Fruit fly (Drosophila melanogaster) whole organism, prepupa: ENCODE measurements around the gene CG17110.

Source experiments
- Blimp-1 ChIP-seq: fragments of 200-800 bp; sonication (Bioruptor generic); optimal IDR thresholded peaks from 3 replicates; lab custom pipeline; 2017; ENCODE audit warnings: missing biosample characterization, missing genetic modification characterization, mild to moderate bottlenecking, moderate library complexity, missing genetic modification reagents
- CG10631 ChIP-seq: fragments of 200-800 bp; sonication (Bioruptor generic); optimal IDR thresholded peaks from 2 replicates; lab custom pipeline; 2016; ENCODE audit warnings: missing biosample characterization, missing genetic modification characterization
- CG10669 ChIP-seq: fragments of 200-800 bp; sonication (Bioruptor generic); optimal IDR thresholded peaks from 3 replicates; lab custom pipeline; 2018; ENCODE audit warnings: missing biosample characterization, mild to moderate bottlenecking, missing genetic modification characterization, moderate library complexity
- CG11762 ChIP-seq: fragments of 200-800 bp; sonication (Bioruptor generic); optimal IDR thresholded peaks from 3 replicates; lab custom pipeline; 2016; ENCODE audit warnings: missing biosample characterization, missing genetic modification characterization; ENCODE audit not compliant: insufficient read depth
- CG11902 ChIP-seq: fragments of 200-800 bp; sonication (Bioruptor generic); optimal IDR thresholded peaks from 3 replicates; lab custom pipeline; 2016; ENCODE audit warnings: missing biosample characterization, missing genetic modification characterization
- CG15336 ChIP-seq: fragments of 200-800 bp; sonication (Bioruptor generic); IDR thresholded peaks from 2 replicates; pipeline ENCODE4 v1.3.6; 2022; ENCODE audit warnings: missing biosample characterization, missing genetic modification characterization
- CG16779 ChIP-seq: fragments of 200-800 bp; sonication (Bioruptor generic); optimal IDR thresholded peaks from 3 replicates; lab custom pipeline; 2017; ENCODE audit warnings: missing biosample characterization, mild to moderate bottlenecking, missing genetic modification characterization
- CG32006 ChIP-seq: fragments of 200-800 bp; sonication (Bioruptor generic); optimal IDR thresholded peaks from 3 replicates; lab custom pipeline; 2017; ENCODE audit warnings: missing biosample characterization, mild to moderate bottlenecking, missing genetic modification characterization
- CG34406 ChIP-seq: fragments of 200-800 bp; sonication (Bioruptor generic); optimal IDR thresholded peaks from 3 replicates; lab custom pipeline; 2016; ENCODE audit warnings: missing biosample characterization, missing genetic modification characterization
- CG3919 ChIP-seq: fragments of 200-800 bp; sonication (Bioruptor generic); optimal IDR thresholded peaks from 3 replicates; lab custom pipeline; 2016; ENCODE audit warnings: missing biosample characterization, missing genetic modification characterization
- CG4318 ChIP-seq: fragments of 200-800 bp; sonication (Bioruptor generic); optimal IDR thresholded peaks from 3 replicates; lab custom pipeline; 2017; ENCODE audit warnings: missing biosample characterization, mild to moderate bottlenecking, missing genetic modification characterization
- CG6163 ChIP-seq: fragments of 200-800 bp; sonication (Bioruptor generic); IDR thresholded peaks from 3 replicates; pipeline ENCODE4 v1.3.6; 2022; ENCODE audit warnings: missing biosample characterization, missing genetic modification characterization
- CG6276 ChIP-seq: fragments of 200-800 bp; sonication (Bioruptor generic); optimal IDR thresholded peaks from 2 replicates; lab custom pipeline; 2017; ENCODE audit warnings: missing biosample characterization, mild to moderate bottlenecking, missing genetic modification characterization
- CG6792 ChIP-seq: fragments of 200-800 bp; sonication (Bioruptor generic); optimal IDR thresholded peaks from 3 replicates; lab custom pipeline; 2016; ENCODE audit warnings: missing biosample characterization, missing genetic modification characterization
- CG7368 ChIP-seq: fragments of 200-800 bp; sonication (Bioruptor generic); optimal IDR thresholded peaks from 3 replicates; lab custom pipeline; 2016; ENCODE audit warnings: missing biosample characterization, missing genetic modification characterization
- CG8119 ChIP-seq: fragments of 200-800 bp; sonication (Bioruptor generic); IDR thresholded peaks from 3 replicates; pipeline ENCODE4 v1.3.6; 2022; ENCODE audit warnings: missing biosample characterization, missing genetic modification characterization
- CG8319 ChIP-seq: fragments of 200-800 bp; sonication (Bioruptor generic); optimal IDR thresholded peaks from 3 replicates; lab custom pipeline; 2016; ENCODE audit warnings: missing biosample characterization, missing genetic modification characterization
- CG8632 ChIP-seq: fragments of 200-800 bp; sonication (Bioruptor generic); optimal IDR thresholded peaks from 3 replicates; lab custom pipeline; 2016; ENCODE audit warnings: missing biosample characterization, missing genetic modification characterization
- Eip78C ChIP-seq: fragments of 200-800 bp; sonication (Bioruptor generic); peaks from one replicate; lab custom pipeline; 2016; ENCODE audit warnings: missing biosample characterization, missing genetic modification characterization
- Ets21C ChIP-seq: fragments of 200-800 bp; sonication (Bioruptor generic); optimal IDR thresholded peaks from 3 replicates; lab custom pipeline; 2016; ENCODE audit warnings: missing biosample characterization, missing genetic modification characterization
- Ets96B ChIP-seq: fragments of 200-800 bp; optimal IDR thresholded peaks from 2 replicates; lab custom pipeline; 2019; ENCODE audit warnings: missing biosample characterization, mild to moderate bottlenecking, missing genetic modification characterization, moderate library complexity
- Hr38 ChIP-seq: sonication (Bioruptor generic); optimal IDR thresholded peaks from 2 replicates; lab custom pipeline; 2016; ENCODE audit warnings: missing biosample characterization, missing genetic modification characterization
- Hr39 ChIP-seq: fragments of 200-800 bp; sonication (Bioruptor generic); optimal IDR thresholded peaks from 2 replicates; lab custom pipeline; 2016; ENCODE audit warnings: missing biosample characterization, missing genetic modification characterization
- Met ChIP-seq: fragments of 200-800 bp; sonication (Bioruptor generic); optimal IDR thresholded peaks from 3 replicates; lab custom pipeline; 2016; ENCODE audit warnings: missing biosample characterization, missing genetic modification characterization
- Sox102F ChIP-seq: fragments of 200-800 bp; sonication (Bioruptor generic); optimal IDR thresholded peaks from 2 replicates; lab custom pipeline; 2016; ENCODE audit warnings: missing biosample characterization, mild to moderate bottlenecking, missing genetic modification characterization
- Sox15 ChIP-seq: fragments of 200-800 bp; sonication (Bioruptor generic); optimal IDR thresholded peaks from 3 replicates; lab custom pipeline; 2016; ENCODE audit warnings: missing biosample characterization, missing genetic modification characterization
- achi ChIP-seq: fragments of 200-800 bp; sonication (Bioruptor generic); optimal IDR thresholded peaks from 3 replicates; lab custom pipeline; 2016; ENCODE audit warnings: missing biosample characterization, missing genetic modification characterization
- cyc ChIP-seq: fragments of 200-800 bp; sonication (Bioruptor generic); optimal IDR thresholded peaks from 3 replicates; lab custom pipeline; 2016; ENCODE audit warnings: missing biosample characterization, missing genetic modification characterization
- dac ChIP-seq: fragments of 200-800 bp; sonication (Bioruptor generic); optimal IDR thresholded peaks from 2 replicates; lab custom pipeline; 2017; ENCODE audit warnings: missing biosample characterization, mild to moderate bottlenecking, missing genetic modification characterization
- dsx ChIP-seq: fragments of 200-800 bp; optimal IDR thresholded peaks from 3 replicates; lab custom pipeline; 2019; ENCODE audit warnings: missing biosample characterization, mild to moderate bottlenecking, missing genetic modification characterization, moderate library complexity; ENCODE audit not compliant: poor library complexity, severe bottlenecking
- eg ChIP-seq: fragments of 200-800 bp; sonication (Bioruptor generic); IDR thresholded peaks from 3 replicates; pipeline ENCODE4 v1.3.6; 2022; ENCODE audit warnings: missing biosample characterization, missing genetic modification characterization
- fd59A ChIP-seq: fragments of 200-800 bp; sonication (Bioruptor generic); optimal IDR thresholded peaks from 2 replicates; lab custom pipeline; 2017; ENCODE audit warnings: missing biosample characterization, mild to moderate bottlenecking, missing genetic modification characterization, missing genetic modification reagents
- fkh ChIP-seq: fragments of 200-800 bp; sonication (Bioruptor generic); optimal IDR thresholded peaks from 3 replicates; lab custom pipeline; 2017; ENCODE audit warnings: missing biosample characterization, mild to moderate bottlenecking, missing genetic modification characterization, moderate library complexity
- lz ChIP-seq: fragments of 200-800 bp; sonication (Bioruptor generic); optimal IDR thresholded peaks from 3 replicates; lab custom pipeline; 2016; ENCODE audit warnings: missing biosample characterization, missing genetic modification characterization
- net ChIP-seq: fragments of 200-800 bp; sonication (Bioruptor generic); optimal IDR thresholded peaks from 3 replicates; lab custom pipeline; 2016; ENCODE audit warnings: missing biosample characterization, missing genetic modification characterization
- pdm3 ChIP-seq: fragments of 200-800 bp; sonication (Bioruptor generic); optimal IDR thresholded peaks from 3 replicates; lab custom pipeline; 2016; ENCODE audit warnings: missing biosample characterization, missing genetic modification characterization
- ss ChIP-seq, 2 experiments: fragments of 200-800 bp; sonication (Bioruptor generic); optimal IDR thresholded peaks; 2 replicates in 1 of 2; 3 replicates in 1 of 2; lab custom pipeline; 2017 to 2018; ENCODE audit warnings: mild to moderate bottlenecking in 2 of 2, missing biosample characterization in 2 of 2, missing genetic modification characterization in 2 of 2, moderate library complexity in 1 of 2
- svp ChIP-seq: fragments of 200-800 bp; sonication (Bioruptor generic); peaks from one replicate; lab custom pipeline; 2016; ENCODE audit warnings: missing biosample characterization, missing genetic modification characterization
- topi ChIP-seq: fragments of 200-800 bp; sonication (Bioruptor generic); optimal IDR thresholded peaks from 3 replicates; lab custom pipeline; 2016; ENCODE audit warnings: missing biosample characterization, missing genetic modification characterization

CG17110 gene

dm6 chr3R:23131341-23131884, 39.9 kb downstream of the CG17110 start:
- TF ChIP-seq CG8632 (GFP tag; lab: Kevin White, UChicago) = no peak
- TF ChIP-seq CG10631 (GFP tag; lab: Kevin White, UChicago) = no peak
- TF ChIP-seq CG8319 (GFP tag; lab: Kevin White, UChicago) = no peak
- TF ChIP-seq CG4318 = no peak
- TF ChIP-seq dsx (GFP tag; lab: Kevin White, UChicago) = no peak
- no peak for TF ChIP-seq CG6792 (GFP tag; lab: Kevin White, UChicago)
- no peak for TF ChIP-seq pdm3 (GFP tag; lab: Kevin White, UChicago)
- TF ChIP-seq CG11902 = no peak
- no peak for TF ChIP-seq CG34406 (GFP tag; lab: Kevin White, UChicago)
- no peak for TF ChIP-seq CG8119 (GFP tag; lab: Robert Waterston, UW)
- no peak for TF ChIP-seq fkh (GFP tag; lab: Kevin White, UChicago)
- TF ChIP-seq cyc (GFP tag; lab: Kevin White, UChicago) = no peak
- TF ChIP-seq svp (GFP tag; lab: Kevin White, UChicago) = no peak
- no peak for TF ChIP-seq eg (GFP tag; lab: Robert Waterston, UW)
- no peak for TF ChIP-seq CG6276 (GFP tag; lab: Kevin White, UChicago)
- TF ChIP-seq CG6163 (GFP tag; lab: Robert Waterston, UW) = no peak
- TF ChIP-seq CG16779 (tag; lab: Kevin White, UChicago) = no peak
- no peak for TF ChIP-seq topi (GFP tag; lab: Kevin White, UChicago)
- no peak for TF ChIP-seq CG11762

DNA sequence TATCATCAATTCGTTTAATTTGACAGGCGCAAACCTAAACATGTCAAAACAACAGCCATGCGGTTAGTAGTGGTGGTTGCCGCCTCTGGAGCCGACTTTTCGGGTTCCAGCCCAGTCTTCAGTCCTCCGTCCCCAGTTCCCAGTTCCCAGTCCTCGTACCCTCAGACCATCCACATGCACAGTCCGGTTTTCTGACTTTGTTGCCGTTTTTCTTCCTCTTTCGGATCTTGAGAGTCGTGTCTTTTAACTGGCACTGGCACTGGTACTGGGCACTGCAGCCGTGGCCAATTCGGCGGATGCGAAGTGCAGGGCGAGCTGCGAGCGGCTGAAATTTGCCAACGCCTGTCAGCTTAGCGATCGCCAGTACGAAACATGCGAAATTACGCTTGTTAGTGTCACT, 40.8 kb downstream of the CG17110 start:
- TF ChIP-seq topi (GFP tag; lab: Kevin White, UChicago) (no peak), dsx (GFP tag; lab: Kevin White, UChicago) (peak; percentile 96)
- TF ChIP-seq, all 60 proteins: peak for 1

dm6 chr3R:23133301-23133828, 41.8 kb downstream of the CG17110 start:
- TF ChIP-seq CG11762 = no peak
- no peak for TF ChIP-seq CG6792 (GFP tag; lab: Kevin White, UChicago)
- no peak for TF ChIP-seq CG15336 (GFP tag; lab: Robert Waterston, UW)
- TF ChIP-seq CG32006 (GFP tag; lab: Kevin White, UChicago) = no peak
- TF ChIP-seq CG4318 = no peak
- TF ChIP-seq dac (GFP tag; lab: Kevin White, UChicago) = no peak
- TF ChIP-seq achi (GFP tag; lab: Kevin White, UChicago) = no peak
- peak in 1 of 2 experiments; percentile 11 for TF ChIP-seq ss (GFP tag; optimal IDR thresholded peaks at IDR 0.05; lab: Kevin White, UChicago)
- no peak for TF ChIP-seq Blimp-1 (GFP tag; lab: Kevin White, UChicago)
- no peak for TF ChIP-seq Ets21C
- TF ChIP-seq topi (GFP tag; lab: Kevin White, UChicago) = no peak
- no peak for TF ChIP-seq CG7368
- TF ChIP-seq CG34406 (GFP tag; lab: Kevin White, UChicago) = no peak
- no peak for TF ChIP-seq pdm3 (GFP tag; lab: Kevin White, UChicago)
- TF ChIP-seq Ets96B (tag; lab: Kevin White, UChicago) = no peak
- no peak for TF ChIP-seq Hr38 (GFP tag; lab: Kevin White, UChicago)
- TF ChIP-seq net (GFP tag; lab: Kevin White, UChicago) = no peak
- peak; percentile 44 for TF ChIP-seq Eip78C
- no peak for TF ChIP-seq lz
- no peak for TF ChIP-seq CG3919 (GFP tag; lab: Kevin White, UChicago)
- no peak for TF ChIP-seq CG10669
- no peak for TF ChIP-seq CG11902
- TF ChIP-seq fkh (GFP tag; lab: Kevin White, UChicago) = peak; percentile 12
- TF ChIP-seq Hr39 = no peak
- no peak for TF ChIP-seq Sox15 (GFP tag; lab: Kevin White, UChicago)
- TF ChIP-seq CG6163 (GFP tag; lab: Robert Waterston, UW) = no peak
- TF ChIP-seq svp (GFP tag; lab: Kevin White, UChicago) = peak; percentile 68
- no peak for TF ChIP-seq CG16779 (tag; lab: Kevin White, UChicago)
- no peak for TF ChIP-seq Sox102F
- TF ChIP-seq fd59A (GFP tag; lab: Kevin White, UChicago) = no peak
- peak; percentile 32 for TF ChIP-seq Met (GFP tag; lab: Kevin White, UChicago)
